Worm (Caenorhabditis elegans) whole organism, L2 larva: ENCODE data around the gene gldi-1.
A peak's percentile ranks its signal among the peaks of the same experiment; 100 is the strongest.

ENCODE experiments used
- C34F6.9 ChIP-seq: fragments of 150-350 bp; optimal IDR thresholded peaks from 2 replicates; lab custom pipeline; 2014; ENCODE audit warnings: missing biosample characterization, missing genetic modification characterization
- F13H6.1 ChIP-seq: sonication (generic microtip); optimal IDR thresholded peaks from 2 replicates; lab custom pipeline; 2016; ENCODE audit warnings: missing genetic modification characterization, missing compliant biosample characterization
- Y55F3AM.14 ChIP-seq: fragments of 200-800 bp; sonication (Bioruptor generic); optimal IDR thresholded peaks from 2 replicates; lab custom pipeline; 2018; ENCODE audit warnings: mild to moderate bottlenecking, missing genetic modification characterization, missing compliant biosample characterization
- alr-1 ChIP-seq: fragments of 150-350 bp; optimal IDR thresholded peaks from 2 replicates; lab custom pipeline; 2014; ENCODE audit warnings: missing biosample characterization, missing genetic modification characterization
- blmp-1 ChIP-seq: sonication (generic microtip); optimal IDR thresholded peaks from 2 replicates; lab custom pipeline; 2017; ENCODE audit warnings: missing genetic modification characterization, mild to moderate bottlenecking, missing compliant biosample characterization, antibody characterized with exemption, moderate library complexity; ENCODE audit not compliant: insufficient read depth
- crh-2 ChIP-seq: sonication (generic microtip); optimal IDR thresholded peaks from 2 replicates; lab custom pipeline; 2017; ENCODE audit warnings: missing biosample characterization, missing genetic modification characterization
- dmd-4 ChIP-seq: sonication (generic microtip); optimal IDR thresholded peaks from 2 replicates; lab custom pipeline; 2017; ENCODE audit warnings: missing biosample characterization, missing genetic modification characterization
- elt-1 ChIP-seq: fragments of 150-350 bp; optimal IDR thresholded peaks from 2 replicates; lab custom pipeline; 2014; ENCODE audit warnings: missing biosample characterization, missing genetic modification characterization
- elt-3 ChIP-seq: sonication (generic microtip); optimal IDR thresholded peaks from 2 replicates; lab custom pipeline; 2017; ENCODE audit warnings: missing biosample characterization, missing genetic modification characterization
- gmeb-1 ChIP-seq: fragments of 150-350 bp; optimal IDR thresholded peaks from 2 replicates; lab custom pipeline; 2014; ENCODE audit warnings: missing biosample characterization, missing genetic modification characterization
- lin-13 ChIP-seq: fragments of 150-350 bp; optimal IDR thresholded peaks from 2 replicates; lab custom pipeline; 2014; ENCODE audit warnings: missing biosample characterization, missing genetic modification reagents, missing genetic modification characterization
- lin-39 ChIP-seq: fragments of 150-350 bp; optimal IDR thresholded peaks from 2 replicates; lab custom pipeline; 2014; ENCODE audit warnings: missing biosample characterization, missing genetic modification reagents, missing genetic modification characterization
- lsy-2 ChIP-seq, 2 experiments: fragments of 150-350 bp in 1 of 2; sonication (generic microtip) in 1 of 2; optimal IDR thresholded peaks; 2 replicates each; lab custom pipeline; 2014 to 2017; ENCODE audit warnings: missing biosample characterization in 2 of 2, missing genetic modification characterization in 2 of 2
- mab-5 ChIP-seq: fragments of 150-350 bp; optimal IDR thresholded peaks from 2 replicates; lab custom pipeline; 2014; ENCODE audit warnings: missing biosample characterization, missing genetic modification characterization
- mdl-1 ChIP-seq, 2 experiments: fragments of 150-350 bp in 1 of 2; sonication (generic microtip) in 1 of 2; optimal IDR thresholded peaks; 2 replicates each; lab custom pipeline; 2017; ENCODE audit warnings: missing biosample characterization in 2 of 2, missing genetic modification characterization in 2 of 2
- nhr-10 ChIP-seq: sonication (generic microtip); optimal IDR thresholded peaks from 2 replicates; lab custom pipeline; 2017; ENCODE audit warnings: missing biosample characterization, missing genetic modification characterization
- nhr-11 ChIP-seq: fragments of 150-350 bp; optimal IDR thresholded peaks from 2 replicates; lab custom pipeline; 2014; ENCODE audit warnings: missing biosample characterization, missing genetic modification characterization
- nhr-12 ChIP-seq: fragments of 150-350 bp; optimal IDR thresholded peaks from 2 replicates; lab custom pipeline; 2014; ENCODE audit warnings: missing biosample characterization, missing genetic modification characterization
- nhr-129 ChIP-seq: fragments of 150-350 bp; optimal IDR thresholded peaks from 2 replicates; lab custom pipeline; 2014; ENCODE audit warnings: missing biosample characterization, missing genetic modification characterization
- nhr-21 ChIP-seq: fragments of 150-350 bp; optimal IDR thresholded peaks from 2 replicates; lab custom pipeline; 2014; ENCODE audit warnings: missing biosample characterization, missing genetic modification characterization
- nhr-25 ChIP-seq: fragments of 150-350 bp; sonication (generic microtip); optimal IDR thresholded peaks from 3 replicates; lab custom pipeline; 2014; ENCODE audit warnings: missing biosample characterization, missing genetic modification characterization
- nhr-6 ChIP-seq: fragments of 150-350 bp; optimal IDR thresholded peaks from 2 replicates; lab custom pipeline; 2014; ENCODE audit warnings: missing biosample characterization, missing genetic modification characterization
- nhr-77 ChIP-seq: fragments of 150-350 bp; optimal IDR thresholded peaks from 2 replicates; lab custom pipeline; 2014; ENCODE audit warnings: missing biosample characterization, missing genetic modification characterization
- sem-4 ChIP-seq: fragments of 150-350 bp; optimal IDR thresholded peaks from 2 replicates; lab custom pipeline; 2014; ENCODE audit warnings: missing biosample characterization, missing genetic modification reagents, missing genetic modification characterization
- skn-1 ChIP-seq: sonication (generic microtip); optimal IDR thresholded peaks from 2 replicates; lab custom pipeline; 2017; ENCODE audit warnings: missing biosample characterization, missing genetic modification characterization
- sma-3 ChIP-seq: sonication (generic microtip); optimal IDR thresholded peaks from 2 replicates; lab custom pipeline; 2016; ENCODE audit warnings: missing genetic modification reagents, missing genetic modification characterization, missing compliant biosample characterization
- sma-9 ChIP-seq, 2 experiments: fragments of 150-350 bp in 1 of 2; sonication (generic microtip) in 1 of 2; optimal IDR thresholded peaks; 2 replicates each; lab custom pipeline; 2014 to 2016; ENCODE audit warnings: missing genetic modification characterization in 2 of 2, mild to moderate bottlenecking in 1 of 2, missing biosample characterization in 1 of 2, missing compliant biosample characterization in 1 of 2, missing genetic modification reagents in 1 of 2, moderate library complexity in 1 of 2
- snpc-4 ChIP-seq: fragments of 150-350 bp; optimal IDR thresholded peaks from 2 replicates; lab custom pipeline; 2014; ENCODE audit warnings: missing biosample characterization, missing genetic modification characterization
- unc-39 ChIP-seq: fragments of 150-350 bp; optimal IDR thresholded peaks from 2 replicates; lab custom pipeline; 2014; ENCODE audit warnings: missing biosample characterization, missing genetic modification characterization
- unc-55 ChIP-seq: fragments of 150-350 bp; sonication (generic microtip); optimal IDR thresholded peaks from 3 replicates; lab custom pipeline; 2014; ENCODE audit warnings: missing biosample characterization, missing genetic modification reagents, missing genetic modification characterization
- zag-1 ChIP-seq: fragments of 150-350 bp; optimal IDR thresholded peaks from 2 replicates; lab custom pipeline; 2014; ENCODE audit warnings: missing biosample characterization, missing genetic modification characterization
- ztf-1 ChIP-seq: fragments of 200-800 bp; sonication (Bioruptor generic); conservative IDR thresholded peaks from 2 replicates; pipeline ENCODE4 v1.3.6; 2022; ENCODE audit warnings: missing genetic modification characterization, missing compliant biosample characterization
- ztf-11 ChIP-seq: sonication (generic microtip); optimal IDR thresholded peaks from 2 replicates; lab custom pipeline; 2017; ENCODE audit warnings: missing biosample characterization, missing genetic modification characterization
- ztf-4 ChIP-seq: fragments of 150-350 bp; optimal IDR thresholded peaks from 2 replicates; lab custom pipeline; 2014; ENCODE audit warnings: missing biosample characterization, missing genetic modification characterization

The gldi-1 gene

ce11 chrII:515765-516164 is 31.6 kb upstream of the gldi-1 start, which contains the start of gene mab-9:
Gene mab-9 (plus strand): TSS chrII:516024.
- TF ChIP-seq unc-55 (peak; percentile 25), elt-3 (tag; lab: Kevin White, UChicago) (no peak)

ce11 chrII:512630-513029 is 28.5 kb upstream of the gldi-1 start:
- no peak for TF ChIP-seq ztf-4
- no peak for TF ChIP-seq nhr-21 (tag; lab: Kevin White, UChicago)
- TF ChIP-seq unc-55, result peak; percentile 54
- no peak for TF ChIP-seq Y55F3AM.14
- peak; percentile 80 for TF ChIP-seq mab-5
- TF ChIP-seq gmeb-1 (tag; lab: Kevin White, UChicago), result no peak
- no peak for TF ChIP-seq nhr-25 (tag; lab: Kevin White, UChicago)
- no peak for TF ChIP-seq unc-39 (tag; lab: Kevin White, UChicago)
- no peak for TF ChIP-seq ztf-1 (GFP tag; lab: Robert Waterston, UW)

- TF ChIP-seq mdl-1 (tag; optimal IDR thresholded peaks at IDR 0.05; lab: Kevin White, UChicago) (no peak), nhr-6 (tag; lab: Kevin White, UChicago) (no peak), ztf-4 (no peak), nhr-10 (tag; lab: Kevin White, UChicago) (no peak), skn-1 (no peak), mab-5 (peak; percentile 48), nhr-77 (tag; lab: Kevin White, UChicago) (no peak), gmeb-1 (tag; lab: Kevin White, UChicago) (no peak), nhr-129 (tag; lab: Kevin White, UChicago) (no peak), unc-55 (peak; percentile 43), elt-1 (tag; lab: Kevin White, UChicago) (no peak)
- TF ChIP-seq, all 48 proteins: peak for 2
These were observed 27.8 kb upstream of the gldi-1 start for ce11 chrII:511968-512367.

ce11 chrII:509230-509629 is 25.1 kb upstream of the gldi-1 start, which contains the start of gene srh-105:
Gene srh-105 (minus strand): TSS chrII:509330.
- TF ChIP-seq alr-1 (tag; lab: Kevin White, UChicago), result no peak
- TF ChIP-seq C34F6.9 (tag; lab: Kevin White, UChicago), result no peak
- no peak for TF ChIP-seq sma-3 (GFP tag; lab: Kevin White, UChicago)
- TF ChIP-seq Y55F3AM.14, result no peak
- no peak for TF ChIP-seq lsy-2 (tag; optimal IDR thresholded peaks at IDR 0.05; lab: Kevin White, UChicago)
- no peak for TF ChIP-seq elt-3 (tag; lab: Kevin White, UChicago)
- no peak for TF ChIP-seq mdl-1 (tag; optimal IDR thresholded peaks at IDR 0.05; lab: Kevin White, UChicago)
- no peak for TF ChIP-seq F13H6.1 (tag; lab: Kevin White, UChicago)
- TF ChIP-seq snpc-4, result no peak
- TF ChIP-seq skn-1, result no peak
- no peak for TF ChIP-seq nhr-12 (tag; lab: Kevin White, UChicago)
- TF ChIP-seq ztf-1 (GFP tag; lab: Robert Waterston, UW), result no peak
- no peak for TF ChIP-seq sma-9 (GFP tag; optimal IDR thresholded peaks at IDR 0.05; lab: Kevin White, UChicago)
- TF ChIP-seq sma-9 (tag; optimal IDR thresholded peaks at IDR 0.05; lab: Kevin White, UChicago), result no peak
- no peak for TF ChIP-seq mab-5

- TF ChIP-seq gmeb-1 (tag; lab: Kevin White, UChicago), result no peak
- TF ChIP-seq lin-39, result no peak
- no peak for TF ChIP-seq sma-3 (GFP tag; lab: Kevin White, UChicago)
- TF ChIP-seq dmd-4 (tag; lab: Kevin White, UChicago), result no peak
- no peak for TF ChIP-seq ztf-4
- TF ChIP-seq sem-4 (tag; lab: Kevin White, UChicago), result no peak
- TF ChIP-seq ztf-11 (tag; lab: Kevin White, UChicago), result no peak
- no peak for TF ChIP-seq nhr-11 (tag; lab: Kevin White, UChicago)
- TF ChIP-seq nhr-129 (tag; lab: Kevin White, UChicago), result no peak
- no peak for TF ChIP-seq nhr-6 (tag; lab: Kevin White, UChicago)
- TF ChIP-seq blmp-1 (tag; lab: Kevin White, UChicago), result no peak
These were observed 24.4 kb upstream of the gldi-1 start for ce11 chrII:508603-509002.

ce11 chrII:506069-506468 is 21.9 kb upstream of the gldi-1 start:
- peak; percentile 82 for TF ChIP-seq gmeb-1 (tag; lab: Kevin White, UChicago)
- TF ChIP-seq F13H6.1 (tag; lab: Kevin White, UChicago), result peak; percentile 39
- no peak for TF ChIP-seq elt-3 (tag; lab: Kevin White, UChicago)
- TF ChIP-seq zag-1 (tag; lab: Kevin White, UChicago), result no peak
- peak; percentile 63 to 81 for TF ChIP-seq lsy-2 (tag; optimal IDR thresholded peaks at IDR 0.05; lab: Kevin White, UChicago)
- TF ChIP-seq nhr-6 (tag; lab: Kevin White, UChicago), result peak; percentile 5
- TF ChIP-seq crh-2, result peak; percentile 30
- peak; percentile 46 for TF ChIP-seq lin-13
- peak; percentile 18 for TF ChIP-seq nhr-21 (tag; lab: Kevin White, UChicago)
- peak; percentile 42 for TF ChIP-seq sma-3 (GFP tag; lab: Kevin White, UChicago)
- TF ChIP-seq unc-55, result peak; percentile 68
- TF ChIP-seq elt-1 (tag; lab: Kevin White, UChicago), result no peak
- no peak for TF ChIP-seq unc-39 (tag; lab: Kevin White, UChicago)
- peak; percentile 52 for TF ChIP-seq nhr-129 (tag; lab: Kevin White, UChicago)
- TF ChIP-seq C34F6.9 (tag; lab: Kevin White, UChicago), result no peak
- no peak for TF ChIP-seq nhr-10 (tag; lab: Kevin White, UChicago)
- TF ChIP-seq mab-5, result peak; percentile 17
